Worm (Caenorhabditis elegans) whole organism, L2 larva: ENCODE measurements around the gene Y46B2A.4.
"Not testable (repeated sequence)": the region's sequence is repeated elsewhere in the genome, so short reads cannot be mapped to it uniquely, and the experiment has no call there.

Experiments
- aly-2 ChIP-seq: fragments of 150-350 bp; optimal IDR thresholded peaks from 2 replicates; lab custom pipeline; 2014; ENCODE audit warnings: missing biosample characterization, missing genetic modification characterization
- ama-1 ChIP-seq: fragments of 150-350 bp; optimal IDR thresholded peaks from 2 replicates; lab custom pipeline; 2018; ENCODE audit warnings: inconsistent platforms
- blmp-1 ChIP-seq: sonication (generic microtip); optimal IDR thresholded peaks from 2 replicates; lab custom pipeline; 2017; ENCODE audit warnings: missing genetic modification characterization, mild to moderate bottlenecking, missing compliant biosample characterization, antibody characterized with exemption, moderate library complexity; ENCODE audit not compliant: insufficient read depth
- ceh-82 ChIP-seq: fragments of 150-350 bp; optimal IDR thresholded peaks from 2 replicates; lab custom pipeline; 2014; ENCODE audit warnings: missing biosample characterization, missing genetic modification characterization
- fos-1 ChIP-seq: fragments of 150-350 bp; optimal IDR thresholded peaks from 2 replicates; lab custom pipeline; 2014; ENCODE audit warnings: missing biosample characterization, missing genetic modification characterization
- gmeb-1 ChIP-seq: fragments of 150-350 bp; optimal IDR thresholded peaks from 2 replicates; lab custom pipeline; 2014; ENCODE audit warnings: missing biosample characterization, missing genetic modification characterization
- lin-13 ChIP-seq: fragments of 150-350 bp; optimal IDR thresholded peaks from 2 replicates; lab custom pipeline; 2014; ENCODE audit warnings: missing biosample characterization, missing genetic modification reagents, missing genetic modification characterization
- mdl-1 ChIP-seq, 2 experiments: fragments of 150-350 bp in 1 of 2; sonication (generic microtip) in 1 of 2; optimal IDR thresholded peaks; 2 replicates each; lab custom pipeline; 2017; ENCODE audit warnings: missing biosample characterization in 2 of 2, missing genetic modification characterization in 2 of 2
- nhr-11 ChIP-seq: fragments of 150-350 bp; optimal IDR thresholded peaks from 2 replicates; lab custom pipeline; 2014; ENCODE audit warnings: missing biosample characterization, missing genetic modification characterization
- nhr-237 ChIP-seq: fragments of 150-350 bp; optimal IDR thresholded peaks from 2 replicates; lab custom pipeline; 2014; ENCODE audit warnings: missing biosample characterization, missing genetic modification characterization
- nhr-6 ChIP-seq: fragments of 150-350 bp; optimal IDR thresholded peaks from 2 replicates; lab custom pipeline; 2014; ENCODE audit warnings: missing biosample characterization, missing genetic modification characterization
- snpc-4 ChIP-seq: fragments of 150-350 bp; optimal IDR thresholded peaks from 2 replicates; lab custom pipeline; 2014; ENCODE audit warnings: missing biosample characterization, missing genetic modification characterization
- unc-62 ChIP-seq: fragments of 150-350 bp; optimal IDR thresholded peaks from 2 replicates; lab custom pipeline; 2014; ENCODE audit warnings: missing biosample characterization, missing genetic modification reagents, missing genetic modification characterization

ce11 chrII:850567-850966 is 11.1 kb upstream of the Y46B2A.4 start, which contains the start of gene F28A10.5:
- TF ChIP-seq fos-1; snpc-4 (tag; lab: Kevin White, UChicago); nhr-237; nhr-6 (tag; lab: Kevin White, UChicago); gmeb-1; aly-2 (tag; lab: Kevin White, UChicago); lin-13 (GFP tag; lab: Kevin White, UChicago); ama-1 (lab: Kevin White, UChicago); blmp-1 (tag; lab: Kevin White, UChicago); nhr-11 (tag; lab: Kevin White, UChicago); unc-62 (GFP tag; lab: Kevin White, UChicago); mdl-1 (tag; optimal IDR thresholded peaks at IDR 0.05; lab: Kevin White, UChicago); ceh-82 (tag; lab: Kevin White, UChicago): not testable (repeated sequence)
